Fruit fly (Drosophila melanogaster): ENCODE results near the gene CG9269.

Gene CG9269

DNA sequence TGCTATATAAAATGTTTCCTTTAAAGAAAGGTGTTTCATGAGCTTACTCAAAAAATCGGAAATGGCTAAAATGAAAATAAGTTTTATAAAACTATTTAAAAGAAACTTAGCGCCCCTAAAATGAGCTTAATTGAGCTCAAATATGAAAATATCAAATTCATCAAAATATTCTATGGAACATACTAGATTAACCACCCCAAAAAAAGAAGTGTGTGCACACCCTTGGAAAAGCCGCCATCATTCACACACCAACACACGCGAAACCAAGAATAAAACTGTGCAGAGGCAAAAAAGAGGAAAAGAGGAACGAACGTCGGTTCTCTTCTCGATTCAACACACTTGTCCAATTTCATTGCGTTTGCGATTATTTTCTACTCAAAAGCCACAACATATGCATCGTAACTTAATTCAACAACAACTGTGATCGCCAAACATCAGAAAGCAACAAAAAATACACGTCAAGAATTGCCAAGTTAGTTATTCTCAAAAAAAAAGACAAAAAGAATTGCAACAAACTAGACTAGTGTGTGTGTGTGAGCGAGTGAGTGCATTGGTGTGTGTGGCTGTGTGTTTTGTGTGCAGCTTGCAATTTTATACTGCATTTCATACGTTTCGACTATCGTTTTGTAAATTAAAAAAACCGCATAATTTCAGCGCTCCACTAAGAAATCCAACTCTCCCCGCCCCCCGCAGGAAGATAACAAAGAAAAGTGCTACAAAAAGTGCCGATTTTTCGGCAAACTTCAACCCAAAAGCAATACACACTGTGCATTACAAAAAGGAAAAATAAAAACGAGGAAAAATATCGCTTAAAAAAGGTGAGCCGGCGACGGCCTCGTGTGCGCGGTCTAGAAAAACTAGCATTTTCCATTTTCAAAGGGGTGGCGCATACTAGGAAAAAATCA is 31.3 kb downstream of the CG9269 start, which contains the start of gene rin:
Gene rin, plus strand, starts transcription at position 276 of the 905 bp plus-strand sequence.
- TF ChIP-seq CG13204 (GFP tag; optimal IDR thresholded peaks at IDR 0.05) = peak; percentile 20
- peak; percentile 35 for TF ChIP-seq CG15710 (tag; optimal IDR thresholded peaks at IDR 0.05)
- TF ChIP-seq CG9948 (tag; optimal IDR thresholded peaks at IDR 0.05) = no peak
- TF ChIP-seq EcR (GFP tag; optimal IDR thresholded peaks at IDR 0.05) = peak; percentile 61
- TF ChIP-seq Pif1A (GFP tag; optimal IDR thresholded peaks at IDR 0.05) = peak; percentile 26
- TF ChIP-seq CG10348 (GFP tag; IDR thresholded peaks at IDR 0.05) = no peak
- TF ChIP-seq CG12605 (GFP tag; IDR thresholded peaks at IDR 0.05) = peak; percentile 41; the same call in 1 of the 2 replicates
- TF ChIP-seq Snoo (tag; optimal IDR thresholded peaks at IDR 0.05) = no peak
- TF ChIP-seq rn (GFP tag; IDR thresholded peaks at IDR 0.05) = no peak
- TF ChIP-seq fd96Ca (GFP tag; IDR thresholded peaks at IDR 0.05) = no peak
- TF ChIP-seq CG17806 (tag; optimal IDR thresholded peaks at IDR 0.05) = no peak
- peak; percentile 58 for TF ChIP-seq CG8159 (tag; optimal IDR thresholded peaks at IDR 0.05)
- peak; percentile 39; the same call in 1 of the 2 replicates for TF ChIP-seq CG32121 (GFP tag; IDR thresholded peaks at IDR 0.05)
- TF ChIP-seq CG34367 (tag; optimal IDR thresholded peaks at IDR 0.05) = peak; percentile 59
- no peak for TF ChIP-seq Pif1B (GFP tag; optimal IDR thresholded peaks at IDR 0.05)
- 0 out of 3 replicates have a peak, but pooled peaks have one; percentile 15 for TF ChIP-seq CG4496 (GFP tag; IDR thresholded peaks at IDR 0.05)
- TF ChIP-seq CG14655 (GFP tag; optimal IDR thresholded peaks at IDR 0.05) = no peak
- peak; percentile 41 for TF ChIP-seq CG8301 (tag; optimal IDR thresholded peaks at IDR 0.05)
- no peak for TF ChIP-seq D1 (tag; optimal IDR thresholded peaks at IDR 0.05)
- peak; percentile 78 for TF ChIP-seq gl (tag; optimal IDR thresholded peaks at IDR 0.05)
- TF ChIP-seq Ets98B (GFP tag; IDR thresholded peaks at IDR 0.05) = no peak

DNA sequence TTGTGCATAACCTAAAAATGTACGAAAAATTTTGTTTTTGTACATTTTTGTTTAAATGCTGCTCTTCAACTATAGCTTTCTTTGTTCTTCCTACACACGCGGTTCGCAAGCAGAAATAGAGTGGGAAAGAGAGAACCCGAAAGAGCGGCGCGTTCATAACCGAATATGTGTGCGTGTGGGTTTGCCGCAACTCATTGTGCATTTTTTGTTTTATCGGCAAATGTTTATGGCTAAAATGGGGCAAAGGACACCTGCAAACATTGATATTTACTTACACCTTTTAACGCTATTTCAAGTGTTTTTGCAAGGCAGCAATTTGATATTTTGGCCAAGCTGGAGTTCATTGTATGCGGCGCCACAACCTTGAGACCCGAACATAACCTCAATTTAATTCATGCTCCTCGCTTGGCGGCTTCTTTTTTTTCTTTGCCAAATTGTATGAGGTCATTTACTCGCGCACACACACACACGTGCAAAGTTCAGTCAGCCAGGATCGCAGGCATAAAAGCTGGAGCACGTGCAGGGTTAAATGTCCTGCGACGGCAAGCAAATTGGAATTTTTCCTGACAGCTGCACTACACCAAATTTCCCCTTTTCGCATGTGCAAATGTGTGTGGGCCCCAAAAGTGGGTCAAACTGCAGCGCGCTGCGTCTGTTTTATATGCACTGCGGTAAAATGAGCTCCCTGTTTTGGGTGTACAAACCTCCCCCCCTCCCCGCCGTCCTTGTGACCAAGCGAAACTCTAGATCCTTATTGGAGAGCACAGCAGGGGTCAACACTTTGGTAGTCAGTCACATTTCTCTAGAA is 32.2 kb downstream of the CG9269 start:
- TF ChIP-seq fd96Ca (GFP tag; IDR thresholded peaks at IDR 0.05) = 0 out of 3 replicates have a peak, but pooled peaks have one; percentile 46
- TF ChIP-seq CG14655 (GFP tag; optimal IDR thresholded peaks at IDR 0.05) = no peak
- no peak for TF ChIP-seq Pif1B (GFP tag; optimal IDR thresholded peaks at IDR 0.05)
- peak; percentile 23; the same call in 1 of the 3 replicates for TF ChIP-seq CG4496 (GFP tag; IDR thresholded peaks at IDR 0.05)
- TF ChIP-seq CG9948 (tag; optimal IDR thresholded peaks at IDR 0.05) = no peak
- TF ChIP-seq EcR (GFP tag; optimal IDR thresholded peaks at IDR 0.05) = peak; percentile 94

DNA sequence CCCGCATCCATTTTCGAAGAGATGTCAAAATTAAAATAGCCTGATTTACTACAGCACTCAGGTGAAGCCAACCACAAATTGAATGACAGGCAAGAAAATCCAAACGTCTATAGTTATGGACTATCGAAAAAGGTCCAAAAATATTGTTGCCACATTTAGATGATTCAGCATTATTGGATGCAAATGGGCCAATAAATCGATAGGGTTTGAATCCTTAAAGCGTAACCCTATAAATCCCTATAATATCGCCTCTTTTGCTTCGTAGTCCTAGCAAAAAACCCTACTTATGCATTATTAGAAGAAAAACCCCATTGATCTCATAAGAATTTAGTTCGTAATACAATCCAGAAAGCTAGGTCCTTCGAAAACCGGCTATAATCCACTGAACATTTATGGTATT is 40.6 kb downstream of the CG9269 start, which contains the start of gene Rbp4:
Gene Rbp4, minus strand, starts transcription at position 101 of the 400 bp plus-strand sequence.
- TF ChIP-seq CG32121 (GFP tag; IDR thresholded peaks at IDR 0.05) (no peak), Pif1A (GFP tag; optimal IDR thresholded peaks at IDR 0.05) (no peak), fd96Ca (GFP tag; IDR thresholded peaks at IDR 0.05) (no peak), CG15710 (tag; optimal IDR thresholded peaks at IDR 0.05) (no peak), Pif1B (GFP tag; optimal IDR thresholded peaks at IDR 0.05) (no peak), CG17806 (tag; optimal IDR thresholded peaks at IDR 0.05) (no peak), D1 (tag; optimal IDR thresholded peaks at IDR 0.05) (no peak), Ets98B (GFP tag; IDR thresholded peaks at IDR 0.05) (no peak), CG34367 (tag; optimal IDR thresholded peaks at IDR 0.05) (no peak), gl (tag; optimal IDR thresholded peaks at IDR 0.05) (no peak)

DNA sequence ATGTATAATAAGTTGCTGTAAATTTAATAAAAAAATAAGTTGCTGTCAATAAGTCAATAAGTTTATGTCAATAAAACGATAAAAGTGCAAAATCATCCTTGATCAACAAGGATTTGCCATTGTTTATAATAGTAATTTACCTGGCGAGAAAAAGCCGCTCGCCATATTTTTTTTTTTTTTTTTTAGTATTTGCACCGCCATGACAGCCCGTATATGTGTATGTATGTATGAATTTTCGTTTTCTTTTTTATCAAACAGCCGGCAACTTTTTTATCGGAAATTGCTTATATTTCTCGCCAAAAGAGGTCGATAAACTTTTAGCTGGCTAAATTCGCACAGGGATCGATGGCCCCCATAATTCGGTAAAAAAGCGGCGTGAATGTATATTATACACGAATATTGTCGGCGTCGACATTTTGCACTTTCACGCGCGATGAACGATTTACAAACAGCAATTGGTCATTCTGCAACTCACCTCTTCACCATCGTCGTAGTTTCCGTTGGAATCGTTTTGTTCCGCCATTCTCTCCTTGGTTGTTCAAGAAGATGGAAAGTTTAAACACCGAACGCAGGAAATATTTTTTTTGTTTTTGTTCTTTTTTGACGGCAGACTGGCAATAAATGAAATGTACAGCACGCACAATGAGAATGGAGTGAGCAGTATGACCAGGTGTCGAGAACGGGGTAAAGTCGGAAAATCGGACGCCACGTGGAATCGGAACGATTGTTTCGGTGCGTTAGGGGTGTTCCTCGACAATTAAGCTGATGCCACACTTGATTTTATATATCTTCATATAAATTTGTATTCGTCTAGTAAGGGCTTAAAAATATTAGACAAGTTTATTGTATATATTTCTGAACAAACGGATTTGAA is 44.4 kb downstream of the CG9269 start, which contains the start of gene Hrb87F:
Gene Hrb87F, minus strand, starts transcription at position 667 of the 874 bp plus-strand sequence.
- peak; percentile 5; the same call in 1 of the 2 replicates for TF ChIP-seq CG12605 (GFP tag; IDR thresholded peaks at IDR 0.05)
- TF ChIP-seq rn (GFP tag; IDR thresholded peaks at IDR 0.05) = no peak
- no peak for TF ChIP-seq Pif1B (GFP tag; optimal IDR thresholded peaks at IDR 0.05)
- TF ChIP-seq CG15710 (tag; optimal IDR thresholded peaks at IDR 0.05) = peak; percentile 23
- TF ChIP-seq Ets98B (GFP tag; IDR thresholded peaks at IDR 0.05) = no peak
- no peak for TF ChIP-seq CG13204 (GFP tag; optimal IDR thresholded peaks at IDR 0.05)
- TF ChIP-seq CG4496 (GFP tag; IDR thresholded peaks at IDR 0.05) = peak; percentile 61
- TF ChIP-seq gl (tag; optimal IDR thresholded peaks at IDR 0.05) = peak; percentile 45
- TF ChIP-seq fd96Ca (GFP tag; IDR thresholded peaks at IDR 0.05) = peak; percentile 38; the same call in 1 of the 3 replicates
- TF ChIP-seq EcR (GFP tag; optimal IDR thresholded peaks at IDR 0.05) = peak; percentile 81
- no peak for TF ChIP-seq CG14655 (GFP tag; optimal IDR thresholded peaks at IDR 0.05)
- no peak for TF ChIP-seq CG9948 (tag; optimal IDR thresholded peaks at IDR 0.05)
- no peak for TF ChIP-seq CG10348 (GFP tag; IDR thresholded peaks at IDR 0.05)
- no peak for TF ChIP-seq Pif1A (GFP tag; optimal IDR thresholded peaks at IDR 0.05)
- TF ChIP-seq CG32121 (GFP tag; IDR thresholded peaks at IDR 0.05) = 0 out of 2 replicates have a peak, but pooled peaks have one; percentile 18
- TF ChIP-seq Snoo (tag; optimal IDR thresholded peaks at IDR 0.05) = no peak
- no peak for TF ChIP-seq CG8159 (tag; optimal IDR thresholded peaks at IDR 0.05)
- TF ChIP-seq CG17806 (tag; optimal IDR thresholded peaks at IDR 0.05) = no peak
- TF ChIP-seq CG8301 (tag; optimal IDR thresholded peaks at IDR 0.05) = no peak
- TF ChIP-seq D1 (tag; optimal IDR thresholded peaks at IDR 0.05) = no peak
